Fruit fly (Drosophila melanogaster) whole organism, embryonic: Measurements from ENCODE around the gene CG10301.

ENCODE experiments used
- B-H1 ChIP-seq: fragments of 200-800 bp; sonication (Bioruptor generic); IDR thresholded peaks from 3 replicates; pipeline ENCODE4 v1.3.6; 2022; ENCODE audit warnings: missing biosample characterization, missing genetic modification characterization
- CG10209 ChIP-seq: fragments of 200-800 bp; sonication (Bioruptor generic); optimal IDR thresholded peaks from 3 replicates; lab custom pipeline; 2017; ENCODE audit warnings: missing biosample characterization, mild to moderate bottlenecking, missing genetic modification characterization, missing genetic modification reagents
- CG10543 ChIP-seq: fragments of 200-800 bp; sonication (Bioruptor generic); optimal IDR thresholded peaks from 3 replicates; lab custom pipeline; 2017; ENCODE audit warnings: missing biosample characterization, mild to moderate bottlenecking, missing genetic modification characterization, moderate library complexity
- CG10565 ChIP-seq: fragments of 200-800 bp; sonication (Bioruptor generic); optimal IDR thresholded peaks from 3 replicates; lab custom pipeline; 2016; ENCODE audit warnings: missing biosample characterization, mild to moderate bottlenecking, missing genetic modification characterization
- CG12744 ChIP-seq: fragments of 200-800 bp; sonication (Bioruptor generic); optimal IDR thresholded peaks from 2 replicates; lab custom pipeline; 2016; ENCODE audit warnings: missing biosample characterization, missing genetic modification characterization
- CG13894 ChIP-seq: fragments of 200-800 bp; sonication (Bioruptor generic); optimal IDR thresholded peaks from 3 replicates; lab custom pipeline; 2018; ENCODE audit warnings: missing biosample characterization, mild to moderate bottlenecking, missing genetic modification characterization, moderate library complexity
- CG15696 ChIP-seq: fragments of 200-800 bp; sonication (Bioruptor generic); optimal IDR thresholded peaks from 2 replicates; lab custom pipeline; 2019; ENCODE audit warnings: missing biosample characterization, mild to moderate bottlenecking, missing genetic modification characterization, moderate library complexity
- CG17328 ChIP-seq: fragments of 200-800 bp; sonication (Bioruptor generic); IDR thresholded peaks from 2 replicates; pipeline ENCODE4 v1.3.6; 2022; ENCODE audit warnings: missing biosample characterization, missing genetic modification characterization
- CG17568 ChIP-seq: fragments of 200-800 bp; sonication (Bioruptor generic); optimal IDR thresholded peaks from 2 replicates; lab custom pipeline; 2018; ENCODE audit warnings: missing biosample characterization, mild to moderate bottlenecking, missing genetic modification characterization, moderate library complexity
- CG18619 ChIP-seq: fragments of 200-800 bp; sonication (Bioruptor generic); optimal IDR thresholded peaks from 3 replicates; lab custom pipeline; 2017; ENCODE audit warnings: missing biosample characterization, mild to moderate bottlenecking, missing genetic modification characterization
- CG30020 ChIP-seq: fragments of 200-800 bp; optimal IDR thresholded peaks from 2 replicates; lab custom pipeline; 2019; ENCODE audit warnings: missing biosample characterization, mild to moderate bottlenecking, missing genetic modification characterization, moderate library complexity
- CG31224 ChIP-seq: fragments of 200-800 bp; sonication (Bioruptor generic); IDR thresholded peaks from 2 replicates; pipeline ENCODE4 v1.3.6; 2022; ENCODE audit warnings: missing biosample characterization, missing genetic modification characterization
- CG3726 ChIP-seq: fragments of 200-800 bp; sonication (Bioruptor generic); IDR thresholded peaks from 3 replicates; pipeline ENCODE4, ENCODE4 v1.3.6; 2022; ENCODE audit warnings: missing biosample characterization, missing genetic modification characterization
- CG5953 ChIP-seq: fragments of 200-800 bp; sonication (Bioruptor generic); IDR thresholded peaks from 2 replicates; pipeline ENCODE4 v1.3.6; 2022; ENCODE audit warnings: missing biosample characterization, missing genetic modification characterization
- CG6272 ChIP-seq: fragments of 200-800 bp; sonication (Bioruptor generic); IDR thresholded peaks from 2 replicates; pipeline ENCODE4 v1.3.6; 2022; ENCODE audit warnings: missing biosample characterization, missing genetic modification characterization
- CG6765 ChIP-seq: fragments of 200-800 bp; sonication (Bioruptor generic); optimal IDR thresholded peaks from 3 replicates; lab custom pipeline; 2017; ENCODE audit warnings: missing biosample characterization, mild to moderate bottlenecking, missing genetic modification characterization
- CG7357 ChIP-seq: fragments of 200-800 bp; sonication (Bioruptor generic); IDR thresholded peaks from 3 replicates; pipeline ENCODE4 v1.3.6; 2022; ENCODE audit warnings: missing biosample characterization, missing genetic modification characterization
- CG7786 ChIP-seq: fragments of 200-800 bp; sonication (Bioruptor generic); optimal IDR thresholded peaks from 2 replicates; lab custom pipeline; 2016; ENCODE audit warnings: missing biosample characterization, missing genetic modification characterization
- CG9609 ChIP-seq: fragments of 200-800 bp; sonication (Bioruptor generic); optimal IDR thresholded peaks from 3 replicates; lab custom pipeline; 2016; ENCODE audit warnings: missing biosample characterization, missing genetic modification characterization
- D ChIP-seq, 2 experiments: fragments of 200-800 bp in 1 of 2; fragments of >200 bp in 1 of 2; sonication (Bioruptor generic) in 1 of 2; optimal IDR thresholded peaks; 2 replicates in 1 of 2; 3 replicates in 1 of 2; lab custom pipeline; 2017; ENCODE audit warnings: mild to moderate bottlenecking in 1 of 2, missing biosample characterization in 1 of 2, missing genetic modification characterization in 1 of 2, missing genetic modification reagents in 1 of 2
- D19A ChIP-seq: fragments of 200-800 bp; optimal IDR thresholded peaks from 3 replicates; lab custom pipeline; 2019; ENCODE audit warnings: missing biosample characterization, mild to moderate bottlenecking, missing genetic modification characterization, moderate library complexity
- Deaf1 ChIP-seq: fragments of 200-800 bp; optimal IDR thresholded peaks from 3 replicates; lab custom pipeline; 2019; ENCODE audit warnings: missing biosample characterization, mild to moderate bottlenecking, missing genetic modification characterization, moderate library complexity
- Drgx ChIP-seq: fragments of 200-800 bp; sonication (Bioruptor generic); IDR thresholded peaks from 2 replicates; pipeline ENCODE4 v1.3.6; 2022; ENCODE audit warnings: missing biosample characterization, missing genetic modification characterization
- Fer2 ChIP-seq: fragments of 200-800 bp; sonication (Bioruptor generic); optimal IDR thresholded peaks from 2 replicates; lab custom pipeline; 2018; ENCODE audit warnings: missing biosample characterization, mild to moderate bottlenecking, missing genetic modification characterization, moderate library complexity
- GATAe ChIP-seq: fragments of 200-800 bp; sonication (Bioruptor generic); conservative IDR thresholded peaks from 2 replicates; pipeline ENCODE4 v1.3.6; 2022; ENCODE audit warnings: missing biosample characterization, missing genetic modification characterization
- HLHmδ ChIP-seq: fragments of 200-800 bp; sonication (Bioruptor generic); optimal IDR thresholded peaks from 2 replicates; lab custom pipeline; 2018; ENCODE audit warnings: missing biosample characterization, mild to moderate bottlenecking, missing genetic modification characterization, moderate library complexity
- Hey ChIP-seq: fragments of 200-800 bp; sonication (Bioruptor generic); optimal IDR thresholded peaks from 3 replicates; lab custom pipeline; 2018; ENCODE audit warnings: missing biosample characterization, mild to moderate bottlenecking, missing genetic modification characterization
- MTF-1 ChIP-seq: fragments of 200-800 bp; sonication (Bioruptor generic); optimal IDR thresholded peaks from 2 replicates; lab custom pipeline; 2018; ENCODE audit warnings: missing biosample characterization, mild to moderate bottlenecking, missing genetic modification characterization, borderline replicate concordance
- NC2β ChIP-seq: fragments of 200-800 bp; sonication (Bioruptor generic); optimal IDR thresholded peaks from 2 replicates; lab custom pipeline; 2016; ENCODE audit warnings: missing biosample characterization, missing genetic modification characterization
- Poxn ChIP-seq: fragments of 200-800 bp; sonication (Bioruptor generic); IDR thresholded peaks from 2 replicates; pipeline ENCODE4 v1.3.6; 2022; ENCODE audit warnings: missing biosample characterization, missing genetic modification characterization
- Sin3A ChIP-seq: fragments of >200 bp; optimal IDR thresholded peaks from 2 replicates; lab custom pipeline; 2018
- Usf ChIP-seq: fragments of 200-800 bp; sonication (Bioruptor generic); optimal IDR thresholded peaks from 2 replicates; lab custom pipeline; 2017; ENCODE audit warnings: missing genotype, missing biosample characterization, missing genetic modification characterization
- al ChIP-seq: fragments of 200-800 bp; sonication (Bioruptor generic); IDR thresholded peaks from 2 replicates; pipeline ENCODE4 v1.3.6; 2022; ENCODE audit warnings: missing biosample characterization, missing genetic modification characterization
- amos ChIP-seq: fragments of 200-800 bp; sonication (Bioruptor generic); IDR thresholded peaks from 2 replicates; pipeline ENCODE4 v1.3.6; 2022; ENCODE audit warnings: missing biosample characterization, missing genetic modification characterization; ENCODE audit not compliant: partially characterized antibody
- ara ChIP-seq: fragments of 200-800 bp; sonication (Bioruptor generic); IDR thresholded peaks from 2 replicates; pipeline ENCODE4 v1.3.6; 2022; ENCODE audit warnings: missing biosample characterization, missing genetic modification characterization
- bsh ChIP-seq, 2 experiments: fragments of 200-800 bp; sonication (Bioruptor generic); optimal IDR thresholded peaks; 2 replicates each; lab custom pipeline; 2017 to 2018; ENCODE audit warnings: mild to moderate bottlenecking in 2 of 2, missing biosample characterization in 2 of 2, missing genetic modification characterization in 2 of 2, moderate library complexity in 1 of 2
- cg ChIP-seq: fragments of 200-800 bp; sonication (Bioruptor generic); optimal IDR thresholded peaks from 3 replicates; lab custom pipeline; 2019; ENCODE audit warnings: missing biosample characterization, mild to moderate bottlenecking, missing genetic modification characterization, moderate library complexity
- cwo ChIP-seq: fragments of 200-800 bp; sonication (Bioruptor generic); optimal IDR thresholded peaks from 3 replicates; lab custom pipeline; 2017; ENCODE audit warnings: missing biosample characterization, missing genetic modification characterization, mild to moderate bottlenecking, moderate library complexity, missing genetic modification reagents
- dmrt11E ChIP-seq: fragments of 200-800 bp; sonication (Bioruptor generic); optimal IDR thresholded peaks from 3 replicates; lab custom pipeline; 2018; ENCODE audit warnings: missing biosample characterization, mild to moderate bottlenecking, missing genetic modification characterization, moderate library complexity
- emc ChIP-seq: fragments of 200-800 bp; sonication (Bioruptor generic); optimal IDR thresholded peaks from 2 replicates; lab custom pipeline; 2016; ENCODE audit warnings: missing biosample characterization, missing genetic modification characterization
- ems ChIP-seq: fragments of 200-800 bp; sonication (Bioruptor generic); optimal IDR thresholded peaks from 3 replicates; lab custom pipeline; 2016; ENCODE audit warnings: missing biosample characterization, missing genetic modification characterization
- ewg ChIP-seq: fragments of 200-800 bp; sonication (Bioruptor generic); optimal IDR thresholded peaks from 3 replicates; lab custom pipeline; 2017; ENCODE audit warnings: mild to moderate bottlenecking, missing biosample characterization, missing genetic modification reagents, missing genetic modification characterization
- gcm ChIP-seq: fragments of 200-800 bp; sonication (Bioruptor generic); optimal IDR thresholded peaks from 2 replicates; lab custom pipeline; 2019; ENCODE audit warnings: missing biosample characterization, mild to moderate bottlenecking, missing genetic modification characterization, moderate library complexity
- peb ChIP-seq: fragments of 200-800 bp; sonication (Bioruptor generic); IDR thresholded peaks from 2 replicates; pipeline ENCODE4 v1.3.6; 2022; ENCODE audit warnings: missing biosample characterization, missing genetic modification characterization
- seq ChIP-seq: fragments of 200-800 bp; sonication (Bioruptor generic); IDR thresholded peaks from 2 replicates; pipeline ENCODE4 v1.3.6; 2022; ENCODE audit warnings: missing biosample characterization, missing genetic modification characterization
- sna ChIP-seq: fragments of 200-800 bp; sonication (Bioruptor generic); IDR thresholded peaks from 2 replicates; pipeline ENCODE4 v1.3.6; 2022; ENCODE audit warnings: missing biosample characterization, missing genetic modification characterization; ENCODE audit not compliant: partially characterized antibody
- ttk ChIP-seq: fragments of 200-800 bp; sonication (Bioruptor generic); IDR thresholded peaks from 2 replicates; pipeline ENCODE4 v2.1.2; 2022; ENCODE audit warnings: missing biosample characterization, missing genetic modification characterization
- zen2 ChIP-seq: fragments of 200-800 bp; sonication (Bioruptor generic); IDR thresholded peaks from 3 replicates; pipeline ENCODE4 v1.3.6; 2022; ENCODE audit warnings: missing biosample characterization, missing genetic modification characterization; ENCODE audit not compliant: partially characterized antibody

Gene CG10301

dm6 chr3R:23669401-23670216 is 40.3 kb upstream of the CG10301 start, which contains the start of gene CG31145 (continued):
- TF ChIP-seq HLHmδ (GFP tag; lab: Kevin White, UChicago), result no peak
- TF ChIP-seq zen2 (GFP tag; lab: Robert Waterston, UW), result no peak
- peak; percentile 98 for TF ChIP-seq CG6272 (GFP tag; lab: Robert Waterston, UW)
- peak; percentile 99 for TF ChIP-seq CG10543 (GFP tag; lab: Kevin White, UChicago)
- peak; percentile 98 for TF ChIP-seq CG7357 (GFP tag; lab: Robert Waterston, UW)
- TF ChIP-seq CG6765 (GFP tag; lab: Kevin White, UChicago), result peak; percentile 99
- TF ChIP-seq D (optimal IDR thresholded peaks at IDR 0.05; lab: Kevin White, UChicago), result no peak
- TF ChIP-seq D (GFP tag; optimal IDR thresholded peaks at IDR 0.05; lab: Kevin White, UChicago), result peak; percentile 100
- peak; percentile 99 for TF ChIP-seq NC2β (GFP tag; lab: Kevin White, UChicago)
- TF ChIP-seq al (GFP tag; lab: Robert Waterston, UW), result peak; percentile 99
- peak; percentile 98 for TF ChIP-seq CG17328 (GFP tag; lab: Robert Waterston, UW)
- TF ChIP-seq CG15696, result peak; percentile 93
- TF ChIP-seq Hey (tag; lab: Kevin White, UChicago), result peak; percentile 96
- peak; percentile 98 for TF ChIP-seq D19A
- no peak for TF ChIP-seq Sin3A (lab: Kevin White, UChicago)
- peak; percentile 99 for TF ChIP-seq CG17568
- peak; percentile 49 for TF ChIP-seq cg (GFP tag; lab: Kevin White, UChicago)
- TF ChIP-seq CG31224 (GFP tag; lab: Robert Waterston, UW), result peak; percentile 98
- TF ChIP-seq CG30020, result peak; percentile 92
- TF ChIP-seq CG12744 (GFP tag; lab: Kevin White, UChicago), result peak; percentile 99
- TF ChIP-seq CG7786 (GFP tag; lab: Kevin White, UChicago), result peak; percentile 99
- peak; percentile 99 for TF ChIP-seq seq (GFP tag; lab: Robert Waterston, UW)
- TF ChIP-seq Fer2, result peak; percentile 99
- TF ChIP-seq cwo (GFP tag; lab: Kevin White, UChicago), result peak; percentile 99
- TF ChIP-seq CG18619 (GFP tag; lab: Kevin White, UChicago), result peak; percentile 100
- peak; percentile 99 for TF ChIP-seq B-H1
- TF ChIP-seq bsh (GFP tag; optimal IDR thresholded peaks at IDR 0.05; lab: Kevin White, UChicago), result peak; percentile 99
- TF ChIP-seq ttk (GFP tag; lab: Robert Waterston, UW), result peak; percentile 99
- peak; percentile 99 for TF ChIP-seq Usf (GFP tag; lab: Kevin White, UChicago)
- TF ChIP-seq CG10565, result peak; percentile 99
- TF ChIP-seq CG10209 (GFP tag; lab: Kevin White, UChicago), result peak; percentile 100
- peak; percentile 99 for TF ChIP-seq Drgx (GFP tag; lab: Robert Waterston, UW)
- TF ChIP-seq ara (GFP tag; lab: Robert Waterston, UW), result peak; percentile 98
- TF ChIP-seq GATAe (GFP tag; lab: Robert Waterston, UW), result peak; percentile 99
- peak; percentile 99 for TF ChIP-seq CG3726 (GFP tag; lab: Robert Waterston, UW)
- peak; percentile 99 for TF ChIP-seq emc (GFP tag; lab: Kevin White, UChicago)
- peak; percentile 99 for TF ChIP-seq gcm (GFP tag; lab: Kevin White, UChicago)
- TF ChIP-seq ewg (GFP tag; lab: Kevin White, UChicago), result peak; percentile 99
- TF ChIP-seq ems (GFP tag; lab: Kevin White, UChicago), result peak; percentile 99
- peak; percentile 92 for TF ChIP-seq Deaf1 (tag; lab: Kevin White, UChicago)
- TF ChIP-seq CG13894 (tag; lab: Kevin White, UChicago), result peak; percentile 98
- TF ChIP-seq CG9609 (GFP tag; lab: Kevin White, UChicago), result peak; percentile 100
- no peak for TF ChIP-seq sna (GFP tag; lab: Robert Waterston, UW)
- peak; percentile 93 for TF ChIP-seq MTF-1 (GFP tag; lab: Kevin White, UChicago)
- TF ChIP-seq CG5953 (GFP tag; lab: Robert Waterston, UW), result peak; percentile 98
- peak; percentile 94 for TF ChIP-seq dmrt11E (tag; lab: Kevin White, UChicago)
- no peak; the same call in 1 of the 2 replicates for TF ChIP-seq amos (GFP tag; lab: Robert Waterston, UW)
- peak; percentile 99 for TF ChIP-seq peb (GFP tag; lab: Robert Waterston, UW)
- peak; percentile 97 for TF ChIP-seq Poxn (GFP tag; lab: Robert Waterston, UW)
